Worm (Caenorhabditis elegans) whole organism, L4 larva: ENCODE data around the gene cyp-43A1.

Experiments used
- hlh-11 ChIP-seq: fragments of 200-800 bp; sonication (Bioruptor generic); optimal IDR thresholded peaks from 2 replicates; lab custom pipeline; 2018; ENCODE audit warnings: mild to moderate bottlenecking, missing genetic modification characterization, missing compliant biosample characterization
- lsy-2 ChIP-seq, 2 experiments: fragments of 150-350 bp in 1 of 2; sonication (generic microtip) in 1 of 2; optimal IDR thresholded peaks; 2 replicates each; lab custom pipeline; 2014 to 2017; ENCODE audit warnings: missing biosample characterization in 2 of 2, missing genetic modification characterization in 2 of 2
- mep-1 ChIP-seq: fragments of 150-350 bp; sonication (generic microtip); optimal IDR thresholded peaks from 3 replicates; lab custom pipeline; 2014; ENCODE audit warnings: missing biosample characterization, missing genetic modification characterization
- snpc-4 ChIP-seq: fragments of 150-350 bp; optimal IDR thresholded peaks from 2 replicates; lab custom pipeline; 2014; ENCODE audit warnings: missing biosample characterization, missing genetic modification characterization

DNA sequence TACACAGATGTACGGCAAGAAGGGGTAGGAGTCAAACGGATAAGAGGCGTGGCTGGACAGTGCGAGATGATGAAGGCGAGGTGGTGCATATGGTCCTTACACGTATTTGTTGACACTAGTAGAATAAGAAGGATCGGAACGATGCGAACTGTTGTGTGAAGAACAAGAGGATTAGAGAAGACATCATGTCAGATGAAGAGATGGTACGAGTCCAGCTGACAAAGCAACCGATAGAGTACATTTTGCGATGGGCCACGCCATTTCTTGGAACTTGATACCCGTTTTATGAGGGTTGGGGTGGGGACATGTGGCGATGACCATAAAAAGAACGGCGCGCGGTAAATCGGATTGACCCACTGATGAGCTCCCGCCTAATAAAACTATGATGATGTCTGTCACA is 15.9 kb upstream of the cyp-43A1 start:
- no peak for TF ChIP-seq mep-1
- no peak for TF ChIP-seq hlh-11 (tag; lab: Kevin White, UChicago)
- no peak for TF ChIP-seq snpc-4 (tag; lab: Kevin White, UChicago)
- no peak for TF ChIP-seq lsy-2 (tag; optimal IDR thresholded peaks at IDR 0.05; lab: Kevin White, UChicago)
